Worm (Caenorhabditis elegans): ENCODE results near the gene nlp-76.

Gene nlp-76

DNA sequence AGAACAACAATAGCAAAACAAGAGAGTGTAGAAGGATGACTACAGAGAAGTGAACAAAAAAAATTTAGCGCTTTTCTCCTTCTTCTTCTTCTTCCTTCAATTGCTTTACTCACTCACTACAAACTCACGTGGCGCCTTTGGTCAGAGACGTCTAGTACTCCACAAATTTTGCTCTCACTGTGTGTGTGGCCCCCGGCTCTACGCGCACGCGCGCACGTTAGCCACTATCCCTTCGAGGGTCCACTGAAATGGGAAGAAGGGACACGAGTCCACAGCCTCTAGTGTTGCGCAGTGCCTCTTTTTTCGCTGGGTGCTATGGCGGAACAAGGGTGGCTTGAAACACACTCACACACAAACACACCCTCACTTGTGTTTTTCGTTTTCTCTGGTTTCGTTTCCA lies 34.4 kb downstream of the nlp-76 start:
- TF ChIP-seq mcd-1 (GFP tag; IDR thresholded peaks at IDR 0.05): 0 out of 2 replicates have a peak, but pooled peaks have one; percentile 26
- TF ChIP-seq dox-1 (GFP tag; IDR thresholded peaks at IDR 0.05): peak; percentile 59; the same call in 1 of the 2 replicates
- 0 out of 2 replicates have a peak, but pooled peaks have one; percentile 29 for TF ChIP-seq lin-26 (GFP tag; IDR thresholded peaks at IDR 0.05)
- TF ChIP-seq nhr-27 (tag; optimal IDR thresholded peaks at IDR 0.05): no peak
- no peak for TF ChIP-seq madf-10 (tag; optimal IDR thresholded peaks at IDR 0.05)
- no peak for TF ChIP-seq atf-7 (tag; optimal IDR thresholded peaks at IDR 0.05)
- TF ChIP-seq chd-7 (tag; optimal IDR thresholded peaks at IDR 0.05): peak; percentile 6
- no peak for TF ChIP-seq Y56A3A.18 (GFP tag; IDR thresholded peaks at IDR 0.05)
- TF ChIP-seq attf-5 (GFP tag; optimal IDR thresholded peaks at IDR 0.05): peak; percentile 14
- TF ChIP-seq F49E8.2 (tag; optimal IDR thresholded peaks at IDR 0.05; ENCODE audit: insufficient read depth): no peak
- peak; percentile 64 for TF ChIP-seq zfh-2 (GFP tag; conservative IDR thresholded peaks at IDR 0.05)
- TF ChIP-seq Y95B8A.8 (GFP tag; IDR thresholded peaks at IDR 0.05): 0 out of 2 replicates have a peak, but pooled peaks have one; percentile 30
- TF ChIP-seq cebp-1 (GFP tag; IDR thresholded peaks at IDR 0.05): no peak
- TF ChIP-seq cebp-1 (tag; optimal IDR thresholded peaks at IDR 0.05): peak; percentile 47
- no peak for TF ChIP-seq K12H6.12 (tag; optimal IDR thresholded peaks at IDR 0.05)
- TF ChIP-seq sdz-38 (tag; optimal IDR thresholded peaks at IDR 0.05): no peak
- peak; percentile 54 for TF ChIP-seq ceh-27 (GFP tag; optimal IDR thresholded peaks at IDR 0.05)
- no peak for TF ChIP-seq lin-54 (GFP tag; optimal IDR thresholded peaks at IDR 0.05)
- TF ChIP-seq nfyb-1 (GFP tag; IDR thresholded peaks at IDR 0.05): 0 out of 2 replicates have a peak, but pooled peaks have one; percentile 59

DNA sequence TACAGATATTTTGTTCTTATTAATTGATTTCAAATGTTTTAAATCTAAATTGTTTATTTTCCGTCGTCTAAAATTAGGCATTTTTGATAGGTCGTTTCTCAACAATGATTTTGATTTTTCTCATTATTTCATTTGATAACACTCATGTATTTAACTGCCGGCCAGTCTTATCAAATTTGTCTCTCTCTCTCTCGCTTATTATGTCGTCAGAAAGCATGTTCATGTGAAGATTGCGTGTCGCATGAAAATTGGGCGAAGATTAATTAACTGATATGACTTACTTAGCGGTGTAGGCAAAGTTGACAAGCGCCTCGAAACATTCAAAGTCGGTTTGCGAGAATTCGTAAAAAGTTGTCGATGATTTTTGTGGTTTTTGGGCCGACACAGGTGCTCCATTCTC lies 35.9 kb downstream of the nlp-76 start:
- no peak for TF ChIP-seq F33H1.4 (GFP tag; IDR thresholded peaks at IDR 0.05)
- no peak for TF ChIP-seq lin-40 (tag; optimal IDR thresholded peaks at IDR 0.05)
- TF ChIP-seq snpc-3.4 (tag; optimal IDR thresholded peaks at IDR 0.05): no peak
- TF ChIP-seq aptf-2 (GFP tag; conservative IDR thresholded peaks at IDR 0.05): no peak
- no peak for TF ChIP-seq cebp-1 (GFP tag; IDR thresholded peaks at IDR 0.05)
- TF ChIP-seq cebp-1 (tag; optimal IDR thresholded peaks at IDR 0.05): no peak
- TF ChIP-seq ztf-22 (GFP tag; optimal IDR thresholded peaks at IDR 0.05): no peak
- no peak for TF ChIP-seq unc-130 (GFP tag; optimal IDR thresholded peaks at IDR 0.05)
- TF ChIP-seq nfyb-1 (GFP tag; IDR thresholded peaks at IDR 0.05): 0 out of 2 replicates have a peak, but pooled peaks have one; percentile 27
- TF ChIP-seq F37B4.10 (GFP tag; IDR thresholded peaks at IDR 0.05): no peak
- TF ChIP-seq rec-8 (tag; optimal IDR thresholded peaks at IDR 0.05): no peak
- TF ChIP-seq tbp1 (GFP tag; optimal IDR thresholded peaks at IDR 0.05): peak; percentile 18
- no peak for TF ChIP-seq fkh-3 (tag; optimal IDR thresholded peaks at IDR 0.05)
- TF ChIP-seq nhr-80 (tag; optimal IDR thresholded peaks at IDR 0.05): peak; percentile 77
- no peak for TF ChIP-seq attf-3 (GFP tag; conservative IDR thresholded peaks at IDR 0.05)
- TF ChIP-seq attf-6 (GFP tag; IDR thresholded peaks at IDR 0.05): no peak
- no peak for TF ChIP-seq hlh-26 (GFP tag; conservative IDR thresholded peaks at IDR 0.05)

ce11 chrX:12620310-12620709 lies 43.4 kb downstream of the nlp-76 start:
- no peak for TF ChIP-seq Y53G8AR.9 (GFP tag; conservative IDR thresholded peaks at IDR 0.05)
- TF ChIP-seq him-1 (tag; optimal IDR thresholded peaks at IDR 0.05): no peak
- no peak for TF ChIP-seq mes-4 (tag; optimal IDR thresholded peaks at IDR 0.05)
- TF ChIP-seq F55B11.4 (tag; optimal IDR thresholded peaks at IDR 0.05; ENCODE audit: borderline replicate concordance, insufficient read depth): no peak
- TF ChIP-seq ztf-22 (GFP tag; optimal IDR thresholded peaks at IDR 0.05): no peak
- TF ChIP-seq ztf-18 (tag; optimal IDR thresholded peaks at IDR 0.05): no peak
- TF ChIP-seq B0261.1 (tag; optimal IDR thresholded peaks at IDR 0.05): no peak
- no peak for TF ChIP-seq ceh-27 (GFP tag; optimal IDR thresholded peaks at IDR 0.05)
- no peak for TF ChIP-seq egl-44 (GFP tag; IDR thresholded peaks at IDR 0.05)
- TF ChIP-seq Y79H2A.3 (GFP tag; conservative IDR thresholded peaks at IDR 0.05): no peak
- no peak for TF ChIP-seq xnd-1 (tag; optimal IDR thresholded peaks at IDR 0.05)
- TF ChIP-seq F23B12.7 (tag; optimal IDR thresholded peaks at IDR 0.05; ENCODE audit: insufficient read depth): no peak
- TF ChIP-seq Y56A3A.18 (GFP tag; IDR thresholded peaks at IDR 0.05): no peak
- no peak for TF ChIP-seq bed-2 (GFP tag; IDR thresholded peaks at IDR 0.05)
- no peak for TF ChIP-seq nhr-27 (tag; optimal IDR thresholded peaks at IDR 0.05)
- no peak for TF ChIP-seq K12H6.12 (tag; optimal IDR thresholded peaks at IDR 0.05)

Data from whole organism, young adult.